Worm (Caenorhabditis elegans) whole organism, L1 larva: ENCODE data around the gene F11A10.6.

Experiments
- C16A3.4 ChIP-seq: fragments of 150-350 bp; optimal IDR thresholded peaks from 2 replicates; lab custom pipeline; 2014; ENCODE audit warnings: missing biosample characterization, missing genetic modification characterization
- F16B12.6 ChIP-seq: fragments of 150-350 bp; optimal IDR thresholded peaks from 2 replicates; lab custom pipeline; 2014; ENCODE audit warnings: missing biosample characterization, missing genetic modification characterization
- Y116A8C.19 ChIP-seq: sonication (generic microtip); optimal IDR thresholded peaks from 2 replicates; lab custom pipeline; 2016; ENCODE audit warnings: missing compliant biosample characterization, missing genetic modification characterization, borderline replicate concordance
- alr-1 ChIP-seq: fragments of 200-800 bp; sonication (Bioruptor generic); optimal IDR thresholded peaks from 2 replicates; lab custom pipeline; 2018; ENCODE audit warnings: borderline replicate concordance, mild to moderate bottlenecking, missing genetic modification characterization, missing compliant biosample characterization
- ama-1 ChIP-seq: fragments of 150-350 bp; optimal IDR thresholded peaks from 2 replicates; lab custom pipeline; 2014
- blmp-1 ChIP-seq: fragments of 150-350 bp; optimal IDR thresholded peaks from 2 replicates; lab custom pipeline; 2014; ENCODE audit warnings: missing biosample characterization, missing genetic modification characterization
- ceh-63 ChIP-seq: fragments of 200-800 bp; sonication (Bioruptor generic); optimal IDR thresholded peaks from 2 replicates; lab custom pipeline; 2018; ENCODE audit warnings: mild to moderate bottlenecking, missing genetic modification characterization, missing compliant biosample characterization
- ceh-82 ChIP-seq, 3 experiments: fragments of 150-350 bp in 1 of 3; sonication (generic microtip) in 2 of 3; optimal IDR thresholded peaks; 2 replicates each; lab custom pipeline; 2014 to 2017; ENCODE audit warnings: missing biosample characterization in 3 of 3, missing genetic modification characterization in 3 of 3
- ceh-88 ChIP-seq: fragments of 200-800 bp; sonication (Bioruptor generic); IDR thresholded peaks from 2 replicates; pipeline ENCODE4 v1.3.6; 2022; ENCODE audit warnings: missing genetic modification characterization, missing compliant biosample characterization
- ceh-90 ChIP-seq: sonication (generic microtip); optimal IDR thresholded peaks from 2 replicates; lab custom pipeline; 2016; ENCODE audit warnings: missing genetic modification characterization, missing compliant biosample characterization
- ces-1 ChIP-seq: fragments of 150-350 bp; optimal IDR thresholded peaks from 2 replicates; lab custom pipeline; 2014; ENCODE audit warnings: missing biosample characterization, missing genetic modification reagents, missing genetic modification characterization
- dpl-1 ChIP-seq, 3 experiments: fragments of 150-350 bp in 2 of 3; sonication (generic microtip) in 1 of 3; optimal IDR thresholded peaks; 2 replicates each; lab custom pipeline; 2014 to 2017; ENCODE audit warnings: missing biosample characterization in 3 of 3, missing genetic modification characterization in 3 of 3, missing genetic modification reagents in 3 of 3
- efl-1 ChIP-seq, 4 experiments: fragments of 150-350 bp; optimal IDR thresholded peaks in 3 of 4; peaks in 1 of 4; 1 replicate in 1 of 4; 2 replicates in 3 of 4; lab custom pipeline; 2014; ENCODE audit warnings: missing biosample characterization in 2 of 4, missing genetic modification characterization in 2 of 4, missing genetic modification reagents in 2 of 4
- egl-13 ChIP-seq: sonication (generic microtip); optimal IDR thresholded peaks from 2 replicates; lab custom pipeline; 2016; ENCODE audit warnings: missing genotype, missing genetic modification reagents, missing genetic modification characterization, missing compliant biosample characterization
- elt-3 ChIP-seq, 6 experiments: fragments of 150-350 bp in 1 of 6; sonication (generic microtip); optimal IDR thresholded peaks; 2 replicates each; lab custom pipeline; 2017 to 2018; ENCODE audit warnings: missing biosample characterization in 6 of 6, missing genetic modification characterization in 6 of 6, inconsistent platforms in 1 of 6
- ets-5 ChIP-seq: fragments of 200-800 bp; sonication (Bioruptor generic); IDR thresholded peaks from 2 replicates; pipeline ENCODE4 v1.3.6; 2022; ENCODE audit warnings: missing genetic modification characterization, missing compliant biosample characterization
- fkh-10 ChIP-seq: sonication (generic microtip); optimal IDR thresholded peaks from 2 replicates; lab custom pipeline; 2017; ENCODE audit warnings: missing biosample characterization, missing genetic modification reagents, missing genetic modification characterization
- fkh-4 ChIP-seq: sonication (generic microtip); optimal IDR thresholded peaks from 2 replicates; lab custom pipeline; 2016; ENCODE audit warnings: missing compliant biosample characterization, missing genetic modification characterization, borderline replicate concordance
- fos-1 ChIP-seq: fragments of 150-350 bp; optimal IDR thresholded peaks from 2 replicates; lab custom pipeline; 2014; ENCODE audit warnings: missing biosample characterization, missing genetic modification characterization
- jun-1 ChIP-seq: fragments of 150-350 bp; optimal IDR thresholded peaks from 2 replicates; lab custom pipeline; 2014; ENCODE audit warnings: missing biosample characterization, missing genetic modification reagents, missing genetic modification characterization
- lin-14 ChIP-seq: fragments of 200-800 bp; sonication (Bioruptor generic); optimal IDR thresholded peaks from 2 replicates; lab custom pipeline; 2018; ENCODE audit warnings: mild to moderate bottlenecking, missing genetic modification characterization, moderate library complexity, missing compliant biosample characterization
- lin-15B ChIP-seq: fragments of 150-350 bp; sonication (generic microtip); optimal IDR thresholded peaks from 3 replicates; lab custom pipeline; 2014; ENCODE audit warnings: missing biosample characterization, missing genetic modification characterization
- lir-3 ChIP-seq: sonication (generic microtip); optimal IDR thresholded peaks from 2 replicates; lab custom pipeline; 2016; ENCODE audit warnings: mild to moderate bottlenecking, missing genetic modification characterization, moderate library complexity, missing compliant biosample characterization; ENCODE audit not compliant: poor library complexity
- lsy-2 ChIP-seq, 2 experiments: fragments of 150-350 bp; optimal IDR thresholded peaks; 2 replicates each; lab custom pipeline; 2014; ENCODE audit warnings: missing biosample characterization in 2 of 2, missing genetic modification characterization in 2 of 2
- nhr-11 ChIP-seq: fragments of 150-350 bp; optimal IDR thresholded peaks from 2 replicates; lab custom pipeline; 2014; ENCODE audit warnings: missing biosample characterization, missing genetic modification characterization
- nhr-12 ChIP-seq: sonication (generic microtip); optimal IDR thresholded peaks from 2 replicates; lab custom pipeline; 2017; ENCODE audit warnings: missing biosample characterization, missing genetic modification characterization
- nhr-19 ChIP-seq: fragments of 200-800 bp; sonication (Bioruptor generic); conservative IDR thresholded peaks from 2 replicates; pipeline ENCODE4 v1.3.6; 2022; ENCODE audit warnings: missing genetic modification characterization, missing compliant biosample characterization
- nhr-237 ChIP-seq: fragments of 150-350 bp; optimal IDR thresholded peaks from 2 replicates; lab custom pipeline; 2014; ENCODE audit warnings: missing biosample characterization, missing genetic modification characterization
- nhr-28 ChIP-seq: fragments of 150-350 bp; optimal IDR thresholded peaks from 2 replicates; lab custom pipeline; 2014; ENCODE audit warnings: missing biosample characterization, missing genetic modification characterization
- nhr-47 ChIP-seq: sonication (generic microtip); optimal IDR thresholded peaks from 2 replicates; lab custom pipeline; 2016; ENCODE audit warnings: mild to moderate bottlenecking, missing genetic modification characterization, moderate library complexity, missing compliant biosample characterization
- nhr-71 ChIP-seq: sonication (generic microtip); optimal IDR thresholded peaks from 2 replicates; lab custom pipeline; 2016; ENCODE audit warnings: mild to moderate bottlenecking, missing genetic modification characterization, moderate library complexity, missing compliant biosample characterization
- nhr-90 ChIP-seq: sonication (generic microtip); optimal IDR thresholded peaks from 2 replicates; lab custom pipeline; 2016; ENCODE audit warnings: mild to moderate bottlenecking, missing genetic modification characterization, missing compliant biosample characterization; ENCODE audit not compliant: poor library complexity
- pag-3 ChIP-seq: sonication (generic microtip); optimal IDR thresholded peaks from 2 replicates; lab custom pipeline; 2017; ENCODE audit warnings: missing genetic modification characterization, mild to moderate bottlenecking, missing compliant biosample characterization, antibody characterized with exemption, borderline replicate concordance; ENCODE audit not compliant: insufficient read depth
- rnt-1 ChIP-seq: sonication (generic microtip); optimal IDR thresholded peaks from 2 replicates; lab custom pipeline; 2016; ENCODE audit warnings: mild to moderate bottlenecking, missing genetic modification characterization, moderate library complexity, missing compliant biosample characterization
- snpc-4 ChIP-seq: fragments of 150-350 bp; optimal IDR thresholded peaks from 2 replicates; lab custom pipeline; 2014; ENCODE audit warnings: missing biosample characterization, missing genetic modification characterization
- snu-23 ChIP-seq: sonication (generic microtip); optimal IDR thresholded peaks from 2 replicates; lab custom pipeline; 2016; ENCODE audit warnings: missing genetic modification characterization, missing compliant biosample characterization
- sox-4 ChIP-seq: sonication (generic microtip); optimal IDR thresholded peaks from 2 replicates; lab custom pipeline; 2016; ENCODE audit warnings: missing genetic modification characterization, missing compliant biosample characterization
- sup-37 ChIP-seq: fragments of 200-800 bp; sonication (Bioruptor generic); optimal IDR thresholded peaks from 2 replicates; lab custom pipeline; 2018; ENCODE audit warnings: mild to moderate bottlenecking, missing genetic modification characterization, missing compliant biosample characterization
- swsn-7 ChIP-seq: sonication (generic microtip); optimal IDR thresholded peaks from 2 replicates; lab custom pipeline; 2016; ENCODE audit warnings: missing genetic modification characterization, missing compliant biosample characterization
- tbx-2 ChIP-seq: sonication (generic microtip); optimal IDR thresholded peaks from 2 replicates; lab custom pipeline; 2016; ENCODE audit warnings: missing genetic modification characterization, missing compliant biosample characterization
- unc-130 ChIP-seq: fragments of 150-350 bp; optimal IDR thresholded peaks from 2 replicates; lab custom pipeline; 2017; ENCODE audit warnings: missing biosample characterization, missing genetic modification characterization, inconsistent platforms
- unc-30 ChIP-seq: sonication (generic microtip); optimal IDR thresholded peaks from 2 replicates; lab custom pipeline; 2017; ENCODE audit warnings: missing biosample characterization, missing genetic modification characterization
- vab-15 ChIP-seq: sonication (generic microtip); optimal IDR thresholded peaks from 2 replicates; lab custom pipeline; 2017; ENCODE audit warnings: missing genotype, mild to moderate bottlenecking, missing genetic modification characterization, missing compliant biosample characterization
- zag-1 ChIP-seq: fragments of 150-350 bp; optimal IDR thresholded peaks from 2 replicates; lab custom pipeline; 2014; ENCODE audit warnings: missing biosample characterization, missing genetic modification characterization

Gene F11A10.6

DNA sequence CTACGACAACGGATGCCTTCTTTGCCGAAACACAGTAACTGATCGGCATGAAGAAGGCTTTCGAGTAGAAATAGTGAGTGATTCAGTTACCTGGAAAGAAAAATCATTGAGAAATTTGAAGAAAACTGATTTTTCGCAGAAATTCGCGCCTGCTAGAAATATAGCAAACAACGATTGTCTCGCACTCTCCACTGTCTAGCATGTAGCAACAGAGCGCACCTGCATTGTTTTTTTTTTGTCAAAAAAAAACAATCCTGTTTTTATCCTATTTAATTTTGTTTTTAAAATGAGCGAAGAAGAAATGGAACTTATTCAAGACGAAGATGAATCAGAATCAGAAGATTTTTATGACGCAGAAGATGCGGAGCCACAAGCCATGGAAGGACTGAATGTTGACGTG, 31.6 kb upstream of the F11A10.6 start, which contains the start of the genes ddb-1 and M18.6 (continued):
- TF ChIP-seq tbx-2: no peak
- TF ChIP-seq blmp-1: peak; percentile 53
- TF ChIP-seq pag-3: no peak
- TF ChIP-seq ces-1 (GFP tag; lab: Kevin White, UChicago): no peak
- no peak for TF ChIP-seq ceh-88 (GFP tag; lab: Robert Waterston, UW)
- TF ChIP-seq zag-1 (tag; lab: Kevin White, UChicago): no peak
- TF ChIP-seq lin-15B (tag; lab: Kevin White, UChicago): peak; percentile 16
- no peak for TF ChIP-seq ets-5 (GFP tag; lab: Robert Waterston, UW)
- no peak for TF ChIP-seq jun-1 (tag; lab: Kevin White, UChicago)
- no peak for TF ChIP-seq nhr-90 (tag; lab: Kevin White, UChicago)
- TF ChIP-seq snpc-4 (tag; lab: Kevin White, UChicago): no peak
- peak in 1 of 2 experiments; percentile 69 for TF ChIP-seq lsy-2 (tag; optimal IDR thresholded peaks at IDR 0.05; lab: Kevin White, UChicago)
- peak; percentile 24 for TF ChIP-seq nhr-71 (tag; lab: Kevin White, UChicago)
- no peak for TF ChIP-seq unc-30 (tag; lab: Kevin White, UChicago)
- no peak for TF ChIP-seq alr-1
- TF ChIP-seq nhr-19: no peak
- TF ChIP-seq unc-130 (tag; lab: Kevin White, UChicago): no peak
- no peak for TF ChIP-seq Y116A8C.19 (tag; lab: Kevin White, UChicago)
- no peak for TF ChIP-seq fos-1 (tag; lab: Kevin White, UChicago)
- peak; percentile 51 for TF ChIP-seq C16A3.4 (tag; lab: Kevin White, UChicago)
- no peak for TF ChIP-seq ama-1 (lab: Kevin White, UChicago)
- TF ChIP-seq ceh-63 (GFP tag; lab: Kevin White, UChicago): no peak
- no peak for TF ChIP-seq sox-4 (tag; lab: Kevin White, UChicago)
- TF ChIP-seq F16B12.6 (tag; lab: Kevin White, UChicago): peak; percentile 2
- no peak for TF ChIP-seq nhr-11 (tag; lab: Kevin White, UChicago)
- TF ChIP-seq egl-13 (tag; lab: Kevin White, UChicago): no peak
- TF ChIP-seq ceh-82 (tag; optimal IDR thresholded peaks at IDR 0.05; lab: Kevin White, UChicago): peak in 2 of 3 experiments; percentile 28 to 38
- no peak for TF ChIP-seq sup-37 (GFP tag; lab: Kevin White, UChicago)
- no peak for TF ChIP-seq fkh-4
- TF ChIP-seq, all 84 proteins: peak for 14

DNA sequence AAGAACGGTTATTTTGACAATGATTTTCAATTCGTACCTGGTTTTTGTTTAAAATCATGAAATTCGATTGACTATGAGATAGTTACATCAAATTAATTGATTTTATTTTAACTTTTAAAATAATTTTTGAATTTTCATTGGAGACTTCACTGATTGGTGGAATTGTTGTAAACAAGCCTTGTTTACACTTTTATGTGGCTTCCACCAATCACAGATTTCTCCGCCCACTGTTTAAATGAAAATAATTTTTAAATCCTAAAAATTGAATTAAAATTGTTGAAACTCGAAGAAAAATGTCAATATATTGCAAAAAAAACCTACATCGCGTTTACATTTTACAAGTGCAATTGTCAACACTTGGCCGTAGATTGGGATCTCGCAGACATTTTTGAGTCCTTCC, 31.1 kb upstream of the F11A10.6 start:
- no peak for TF ChIP-seq nhr-237 (tag; lab: Kevin White, UChicago)
- TF ChIP-seq efl-1 (optimal IDR thresholded peaks at IDR 0.05; lab: Kevin White, UChicago): no peak
- peak in 1 of 2 experiments; percentile 38 for TF ChIP-seq efl-1 (GFP tag; optimal IDR thresholded peaks at IDR 0.05 in 1 of 2; lab: Kevin White, UChicago)

DNA sequence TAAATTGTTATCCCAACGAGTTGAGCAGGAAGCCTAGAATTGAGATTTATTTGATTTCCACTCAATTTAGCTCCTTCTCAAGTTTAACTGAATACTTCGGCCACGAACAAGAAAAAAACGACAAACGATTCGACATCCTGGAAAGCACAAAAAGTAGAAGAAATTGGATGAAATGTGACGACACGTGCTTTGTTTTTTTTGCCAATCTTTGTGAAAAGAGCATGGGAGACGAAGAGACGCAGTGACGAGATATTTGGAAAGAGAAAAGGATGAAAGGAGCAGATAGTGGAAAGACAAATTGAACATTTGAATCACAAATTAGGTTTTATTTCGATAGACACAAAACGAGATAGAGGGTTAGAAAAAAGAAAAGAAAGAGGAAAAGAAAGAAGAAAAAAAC, 25.0 kb upstream of the F11A10.6 start:
- peak in 1 of 3 experiments; percentile 6 for TF ChIP-seq ceh-82 (tag; optimal IDR thresholded peaks at IDR 0.05; lab: Kevin White, UChicago)
- TF ChIP-seq lsy-2 (tag; optimal IDR thresholded peaks at IDR 0.05; lab: Kevin White, UChicago): peak in 1 of 2 experiments; percentile 45
- peak in 1 of 2 experiments; percentile 5 for TF ChIP-seq efl-1 (optimal IDR thresholded peaks at IDR 0.05; lab: Kevin White, UChicago)
- TF ChIP-seq efl-1 (GFP tag; optimal IDR thresholded peaks at IDR 0.05 in 1 of 2; lab: Kevin White, UChicago): no peak
- TF ChIP-seq nhr-71 (tag; lab: Kevin White, UChicago): peak; percentile 51
- no peak for TF ChIP-seq dpl-1 (GFP tag; optimal IDR thresholded peaks at IDR 0.05; lab: Kevin White, UChicago)
- peak; percentile 16 for TF ChIP-seq swsn-7 (tag; lab: Kevin White, UChicago)
- peak; percentile 28 for TF ChIP-seq snu-23
- TF ChIP-seq ceh-63 (GFP tag; lab: Kevin White, UChicago): peak; percentile 56
- TF ChIP-seq vab-15 (tag; lab: Kevin White, UChicago): no peak
- no peak for TF ChIP-seq lir-3 (tag; lab: Kevin White, UChicago)
- peak; percentile 19 for TF ChIP-seq tbx-2
- peak; percentile 38 for TF ChIP-seq nhr-47
- TF ChIP-seq blmp-1: no peak
- TF ChIP-seq rnt-1 (tag; lab: Kevin White, UChicago): peak; percentile 28
- no peak for TF ChIP-seq nhr-28 (tag; lab: Kevin White, UChicago)
- TF ChIP-seq fos-1 (tag; lab: Kevin White, UChicago): no peak
- TF ChIP-seq nhr-12 (tag; lab: Kevin White, UChicago): no peak
- TF ChIP-seq elt-3 (tag; optimal IDR thresholded peaks at IDR 0.05; lab: Kevin White, UChicago): no peak
- TF ChIP-seq lin-14 (GFP tag; lab: Kevin White, UChicago): peak; percentile 84
- no peak for TF ChIP-seq sox-4 (tag; lab: Kevin White, UChicago)
- TF ChIP-seq fkh-10 (GFP tag; lab: Kevin White, UChicago): peak; percentile 76
- no peak for TF ChIP-seq ceh-90 (tag; lab: Kevin White, UChicago)
